Fruit fly (Drosophila melanogaster): Measurements from ENCODE around the gene CG33688.

CG33688 gene

DNA sequence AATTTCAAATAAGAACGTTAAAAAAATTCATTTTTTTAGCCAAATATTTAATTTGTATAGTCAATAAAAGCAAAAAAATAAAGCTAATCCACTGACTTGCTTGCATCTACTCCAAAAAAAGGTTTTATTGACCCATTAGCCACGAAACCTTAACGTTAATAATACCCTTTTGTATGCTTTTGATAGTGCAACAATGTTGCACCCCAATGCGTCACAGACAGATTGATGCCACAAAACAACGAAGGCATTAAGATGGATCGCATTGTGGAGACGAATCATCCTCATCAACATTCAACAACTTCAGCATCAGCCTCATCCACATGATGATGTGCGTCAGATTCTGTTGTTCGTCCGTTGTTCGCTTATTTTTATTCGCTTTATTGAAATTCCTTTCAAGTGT is 16.4 kb downstream of the CG33688 start:
- TF ChIP-seq CG11617 (GFP tag; optimal IDR thresholded peaks at IDR 0.05), result no peak
- TF ChIP-seq CG12768 (GFP tag; optimal IDR thresholded peaks at IDR 0.05), result no peak
- no peak for TF ChIP-seq CG7045 (GFP tag; optimal IDR thresholded peaks at IDR 0.05)
- TF ChIP-seq Hr96 (GFP tag; optimal IDR thresholded peaks at IDR 0.05), result no peak
- TF ChIP-seq ovo (GFP tag; optimal IDR thresholded peaks at IDR 0.05), result no peak
- no peak for TF ChIP-seq CG1620 (GFP tag; optimal IDR thresholded peaks at IDR 0.05)
- no peak for TF ChIP-seq toe (GFP tag; optimal IDR thresholded peaks at IDR 0.05)
- no peak for TF ChIP-seq Clk (GFP tag; optimal IDR thresholded peaks at IDR 0.05)
- TF ChIP-seq tj (GFP tag; optimal IDR thresholded peaks at IDR 0.05), result no peak
- TF ChIP-seq CG5204 (GFP tag; optimal IDR thresholded peaks at IDR 0.05), result no peak
- TF ChIP-seq Crg-1 (GFP tag; optimal IDR thresholded peaks at IDR 0.05), result no peak
- TF ChIP-seq Mnt (GFP tag; optimal IDR thresholded peaks at IDR 0.05), result no peak
- no peak for TF ChIP-seq CG14711 (tag; optimal IDR thresholded peaks at IDR 0.05)

DNA sequence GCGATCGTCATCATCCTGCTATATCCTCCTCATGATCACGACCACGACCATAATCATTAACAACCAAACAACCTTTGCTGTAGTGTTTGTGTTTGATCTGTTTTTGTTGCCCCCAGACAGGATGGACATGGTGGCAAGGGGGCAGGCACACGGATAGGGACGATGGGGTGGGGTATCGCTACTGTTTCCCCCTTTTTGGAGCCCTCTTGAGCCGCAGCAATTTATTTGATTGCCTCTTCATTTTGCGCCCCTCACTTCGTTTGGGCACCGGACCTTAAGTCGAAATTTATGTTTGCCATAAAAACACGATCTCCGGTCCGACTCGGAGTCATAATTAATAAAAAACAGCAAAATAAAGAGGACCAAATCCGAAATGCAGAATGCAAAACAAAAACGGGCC is 16.8 kb downstream of the CG33688 start:
- TF ChIP-seq kay (GFP tag; ENCODE audit: borderline replicate concordance), result no peak
- no peak for TF ChIP-seq Crg-1 (GFP tag; optimal IDR thresholded peaks at IDR 0.05)
- TF ChIP-seq CG11617 (GFP tag; optimal IDR thresholded peaks at IDR 0.05), result no peak
- TF ChIP-seq bab1 (GFP tag; optimal IDR thresholded peaks at IDR 0.05), result no peak

DNA sequence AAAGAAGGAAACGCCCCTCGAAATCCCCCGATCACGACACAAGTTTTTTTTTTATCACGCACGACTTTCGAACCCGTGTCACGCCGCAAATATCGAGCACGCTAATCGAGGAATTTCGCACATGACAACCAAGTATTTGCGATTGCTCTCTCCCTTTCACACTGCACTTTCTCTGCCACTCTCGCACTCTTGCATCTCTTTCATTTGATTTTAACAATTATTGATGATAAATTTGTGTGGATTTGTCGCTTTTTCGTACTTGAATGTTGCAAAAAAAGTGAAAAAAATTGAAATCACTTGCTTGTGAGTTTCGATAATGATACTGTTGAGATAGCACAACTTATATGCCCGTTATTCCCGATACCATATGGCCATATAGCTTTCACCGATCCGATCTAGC is 18.2 kb downstream of the CG33688 start, which contains the start of gene CG13073:
TSS of gene CG13073 (minus strand) at position 101 of the 400 bp plus-strand sequence.
- TF ChIP-seq Crg-1 (GFP tag; optimal IDR thresholded peaks at IDR 0.05) (no peak), CG14711 (tag; optimal IDR thresholded peaks at IDR 0.05) (no peak), CG5204 (GFP tag; optimal IDR thresholded peaks at IDR 0.05) (no peak), cnc (optimal IDR thresholded peaks at IDR 0.05) (no peak), Hr96 (GFP tag; optimal IDR thresholded peaks at IDR 0.05) (no peak), CG1620 (GFP tag; optimal IDR thresholded peaks at IDR 0.05) (no peak), tj (GFP tag; optimal IDR thresholded peaks at IDR 0.05) (no peak), CG7045 (GFP tag; optimal IDR thresholded peaks at IDR 0.05) (no peak), CG7101 (tag; optimal IDR thresholded peaks at IDR 0.05) (no peak)

DNA sequence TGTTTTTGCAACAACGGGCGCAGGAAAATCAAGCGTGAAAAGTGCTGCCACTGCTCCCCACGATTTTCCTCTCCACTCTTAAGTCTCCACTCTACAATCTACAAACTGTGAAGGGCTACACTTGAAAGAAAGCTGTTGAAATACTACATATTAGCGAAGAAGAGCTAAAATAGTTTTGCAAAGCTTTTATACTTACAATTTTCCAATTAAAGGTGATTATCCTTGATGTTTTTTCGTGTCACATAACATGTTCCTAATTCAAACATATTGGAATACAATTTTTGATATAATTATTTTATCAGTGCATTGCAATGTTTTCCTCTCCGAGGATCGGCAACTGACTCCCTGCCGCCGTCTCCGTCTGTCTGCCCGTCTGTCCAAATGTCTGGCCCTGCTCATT is 18.9 kb downstream of the CG33688 start:
- no peak for TF ChIP-seq cic (GFP tag; optimal IDR thresholded peaks at IDR 0.05)
- TF ChIP-seq CG14711 (tag; optimal IDR thresholded peaks at IDR 0.05), result no peak
- peak; percentile 39 for TF ChIP-seq kay (GFP tag; ENCODE audit: borderline replicate concordance)
- TF ChIP-seq bab1 (GFP tag; optimal IDR thresholded peaks at IDR 0.05), result no peak
- TF ChIP-seq pad (GFP tag; optimal IDR thresholded peaks at IDR 0.05), result no peak

DNA sequence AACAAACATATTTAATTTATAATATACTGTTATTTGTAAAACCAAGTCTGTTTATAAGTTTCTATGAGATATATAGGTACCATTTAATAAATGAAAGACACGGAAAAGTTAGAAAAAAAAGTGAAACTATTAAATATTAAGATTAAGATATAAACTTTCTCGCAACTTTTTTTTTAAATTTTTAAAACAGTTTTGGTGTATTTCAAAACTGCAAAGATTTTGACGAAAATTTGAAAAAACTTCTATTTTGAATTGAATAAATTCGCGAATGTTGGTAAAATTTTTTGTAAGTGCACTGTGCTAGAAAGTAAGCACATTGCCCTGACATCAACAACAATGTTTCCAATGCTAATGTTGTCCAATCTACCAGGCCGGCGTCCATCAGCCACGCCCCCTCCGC is 22.3 kb downstream of the CG33688 start:
- no peak for TF ChIP-seq cic (GFP tag; optimal IDR thresholded peaks at IDR 0.05)
- no peak for TF ChIP-seq pad (GFP tag; optimal IDR thresholded peaks at IDR 0.05)
- no peak for TF ChIP-seq CG11617 (GFP tag; optimal IDR thresholded peaks at IDR 0.05)
- TF ChIP-seq ovo (GFP tag; optimal IDR thresholded peaks at IDR 0.05), result no peak
- no peak for TF ChIP-seq tj (GFP tag; optimal IDR thresholded peaks at IDR 0.05)
- TF ChIP-seq CG12768 (GFP tag; optimal IDR thresholded peaks at IDR 0.05), result no peak
- no peak for TF ChIP-seq kay (GFP tag; ENCODE audit: borderline replicate concordance)
- TF ChIP-seq CG33017 (tag; optimal IDR thresholded peaks at IDR 0.05), result no peak
- TF ChIP-seq CG14711 (tag; optimal IDR thresholded peaks at IDR 0.05), result no peak
- TF ChIP-seq CG5204 (GFP tag; optimal IDR thresholded peaks at IDR 0.05), result no peak
- no peak for TF ChIP-seq Crg-1 (GFP tag; optimal IDR thresholded peaks at IDR 0.05)
- TF ChIP-seq CG7101 (tag; optimal IDR thresholded peaks at IDR 0.05), result no peak
- TF ChIP-seq cnc (optimal IDR thresholded peaks at IDR 0.05), result no peak
- TF ChIP-seq Mnt (GFP tag; optimal IDR thresholded peaks at IDR 0.05), result no peak
- TF ChIP-seq bab1 (GFP tag; optimal IDR thresholded peaks at IDR 0.05), result no peak

DNA sequence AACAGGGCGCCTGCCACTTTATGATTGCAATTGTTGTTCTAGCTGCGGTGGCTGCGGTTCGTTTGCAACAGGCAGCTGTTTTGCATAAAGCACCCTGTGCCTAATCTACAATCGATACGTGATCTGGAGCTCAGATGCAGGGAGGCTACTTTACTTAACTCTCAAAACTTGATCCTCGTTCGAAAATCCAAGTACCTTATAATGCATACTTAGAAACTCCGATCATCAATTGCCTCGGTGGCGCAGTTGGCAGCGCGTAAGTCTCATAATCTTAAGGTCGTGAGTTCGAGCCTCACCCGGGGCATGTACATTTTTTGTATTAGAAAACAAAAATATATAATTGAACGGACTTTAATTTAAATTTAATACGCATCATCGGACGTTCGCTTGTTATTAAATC is 22.8 kb downstream of the CG33688 start:
- TF ChIP-seq Crg-1 (GFP tag; optimal IDR thresholded peaks at IDR 0.05), result no peak
- no peak for TF ChIP-seq CG12768 (GFP tag; optimal IDR thresholded peaks at IDR 0.05)
- no peak for TF ChIP-seq Hr96 (GFP tag; optimal IDR thresholded peaks at IDR 0.05)
- TF ChIP-seq CG7101 (tag; optimal IDR thresholded peaks at IDR 0.05), result no peak
- no peak for TF ChIP-seq cic (GFP tag; optimal IDR thresholded peaks at IDR 0.05)
- TF ChIP-seq CG5204 (GFP tag; optimal IDR thresholded peaks at IDR 0.05), result no peak
- TF ChIP-seq kay (GFP tag; ENCODE audit: borderline replicate concordance), result no peak
- no peak for TF ChIP-seq pad (GFP tag; optimal IDR thresholded peaks at IDR 0.05)
- TF ChIP-seq Mnt (GFP tag; optimal IDR thresholded peaks at IDR 0.05), result no peak

- no peak for TF ChIP-seq kay (GFP tag; ENCODE audit: borderline replicate concordance)
- TF ChIP-seq cnc (optimal IDR thresholded peaks at IDR 0.05), result no peak
- no peak for TF ChIP-seq tj (GFP tag; optimal IDR thresholded peaks at IDR 0.05)
- TF ChIP-seq CG1620 (GFP tag; optimal IDR thresholded peaks at IDR 0.05), result no peak
- no peak for TF ChIP-seq Crg-1 (GFP tag; optimal IDR thresholded peaks at IDR 0.05)
- TF ChIP-seq pad (GFP tag; optimal IDR thresholded peaks at IDR 0.05), result no peak
- no peak for TF ChIP-seq cic (GFP tag; optimal IDR thresholded peaks at IDR 0.05)
- no peak for TF ChIP-seq Mnt (GFP tag; optimal IDR thresholded peaks at IDR 0.05)
- TF ChIP-seq CG14711 (tag; optimal IDR thresholded peaks at IDR 0.05), result no peak
- TF ChIP-seq CG7101 (tag; optimal IDR thresholded peaks at IDR 0.05), result no peak
- TF ChIP-seq bab1 (GFP tag; optimal IDR thresholded peaks at IDR 0.05), result no peak
- TF ChIP-seq CG12768 (GFP tag; optimal IDR thresholded peaks at IDR 0.05), result no peak
Measured at dm6 chr3L:16225175-16225574, 26.2 kb downstream of the CG33688 start.

All from whole organism, adult.